Worm (Caenorhabditis elegans) whole organism, L2 larva: ENCODE data around the gene zip-2.

Source experiments
- aly-2 ChIP-seq: fragments of 150-350 bp; optimal IDR thresholded peaks from 2 replicates; lab custom pipeline; 2014; ENCODE audit warnings: missing biosample characterization, missing genetic modification characterization
- ama-1 ChIP-seq: fragments of 150-350 bp; optimal IDR thresholded peaks from 2 replicates; lab custom pipeline; 2018; ENCODE audit warnings: inconsistent platforms
- elt-1 ChIP-seq: fragments of 150-350 bp; optimal IDR thresholded peaks from 2 replicates; lab custom pipeline; 2014; ENCODE audit warnings: missing biosample characterization, missing genetic modification characterization
- elt-3 ChIP-seq: sonication (generic microtip); optimal IDR thresholded peaks from 2 replicates; lab custom pipeline; 2017; ENCODE audit warnings: missing biosample characterization, missing genetic modification characterization
- fos-1 ChIP-seq: fragments of 150-350 bp; optimal IDR thresholded peaks from 2 replicates; lab custom pipeline; 2014; ENCODE audit warnings: missing biosample characterization, missing genetic modification characterization
- gmeb-1 ChIP-seq: fragments of 150-350 bp; optimal IDR thresholded peaks from 2 replicates; lab custom pipeline; 2014; ENCODE audit warnings: missing biosample characterization, missing genetic modification characterization
- lin-11 ChIP-seq: fragments of 150-350 bp; sonication (generic microtip); optimal IDR thresholded peaks from 2 replicates; lab custom pipeline; 2014; ENCODE audit warnings: missing biosample characterization, missing genetic modification characterization, inconsistent platforms, mixed read lengths
- mdl-1 ChIP-seq, 2 experiments: fragments of 150-350 bp in 1 of 2; sonication (generic microtip) in 1 of 2; optimal IDR thresholded peaks; 2 replicates each; lab custom pipeline; 2017; ENCODE audit warnings: missing biosample characterization in 2 of 2, missing genetic modification characterization in 2 of 2
- nhr-12 ChIP-seq: fragments of 150-350 bp; optimal IDR thresholded peaks from 2 replicates; lab custom pipeline; 2014; ENCODE audit warnings: missing biosample characterization, missing genetic modification characterization
- nhr-237 ChIP-seq: fragments of 150-350 bp; optimal IDR thresholded peaks from 2 replicates; lab custom pipeline; 2014; ENCODE audit warnings: missing biosample characterization, missing genetic modification characterization
- sem-4 ChIP-seq: fragments of 150-350 bp; optimal IDR thresholded peaks from 2 replicates; lab custom pipeline; 2014; ENCODE audit warnings: missing biosample characterization, missing genetic modification reagents, missing genetic modification characterization
- snpc-4 ChIP-seq: fragments of 150-350 bp; optimal IDR thresholded peaks from 2 replicates; lab custom pipeline; 2014; ENCODE audit warnings: missing biosample characterization, missing genetic modification characterization
- unc-62 ChIP-seq: fragments of 150-350 bp; optimal IDR thresholded peaks from 2 replicates; lab custom pipeline; 2014; ENCODE audit warnings: missing biosample characterization, missing genetic modification reagents, missing genetic modification characterization
- zag-1 ChIP-seq: fragments of 150-350 bp; optimal IDR thresholded peaks from 2 replicates; lab custom pipeline; 2014; ENCODE audit warnings: missing biosample characterization, missing genetic modification characterization

ce11 chrIII:852296-852695, 19.5 kb downstream of the zip-2 start, which contains the start of gene moma-1:
- no peak for TF ChIP-seq nhr-237 (tag; lab: Kevin White, UChicago)
- no peak for TF ChIP-seq ama-1 (lab: Kevin White, UChicago)
- no peak for TF ChIP-seq zag-1
- no peak for TF ChIP-seq snpc-4 (tag; lab: Kevin White, UChicago)
- no peak for TF ChIP-seq elt-1 (tag; lab: Kevin White, UChicago)
- no peak for TF ChIP-seq lin-11
- no peak for TF ChIP-seq nhr-12 (tag; lab: Kevin White, UChicago)
- TF ChIP-seq elt-3 (tag; lab: Kevin White, UChicago): no peak
- no peak for TF ChIP-seq aly-2 (tag; lab: Kevin White, UChicago)
- TF ChIP-seq gmeb-1: no peak
- TF ChIP-seq mdl-1 (tag; optimal IDR thresholded peaks at IDR 0.05; lab: Kevin White, UChicago): no peak
- TF ChIP-seq sem-4 (tag; lab: Kevin White, UChicago): no peak
- TF ChIP-seq unc-62 (GFP tag; lab: Kevin White, UChicago): no peak
- TF ChIP-seq fos-1 (tag; lab: Kevin White, UChicago): no peak
